Fruit fly (Drosophila melanogaster): ENCODE results near the gene Ir7e.

The Ir7e gene

dm6 chrX:7920081-7920688 lies 38.7 kb upstream of the Ir7e start, which contains the start of the genes hdm and Ykt6 (continued):
- TF ChIP-seq gfzf (GFP tag; optimal IDR thresholded peaks at IDR 0.05), result peak; percentile 35
- peak; percentile 80 for TF ChIP-seq pum (GFP tag; optimal IDR thresholded peaks at IDR 0.05)
- TF ChIP-seq corto (GFP tag; optimal IDR thresholded peaks at IDR 0.05), result peak; percentile 3
- no peak for TF ChIP-seq lov (optimal IDR thresholded peaks at IDR 0.05)
- TF ChIP-seq lov (GFP tag; IDR thresholded peaks at IDR 0.05), result peak; percentile 69; the same call in 1 of the 3 replicates
- TF ChIP-seq ken (GFP tag; IDR thresholded peaks at IDR 0.05), result peak; percentile 84
- peak; percentile 67; the same call in 2 of the 3 replicates for TF ChIP-seq CG2889 (GFP tag; IDR thresholded peaks at IDR 0.05)
- 0 out of 3 replicates have a peak, but pooled peaks have one; percentile 63 for TF ChIP-seq CG3726 (GFP tag; IDR thresholded peaks at IDR 0.05)
- TF ChIP-seq CG14710 (tag; optimal IDR thresholded peaks at IDR 0.05), result peak; percentile 82
- peak; percentile 82 for TF ChIP-seq ranshi (GFP tag; IDR thresholded peaks at IDR 0.05)
- peak; percentile 91 for TF ChIP-seq CG1603 (tag; optimal IDR thresholded peaks at IDR 0.05)
- peak; percentile 98 for TF ChIP-seq Ets65A (GFP tag)
- TF ChIP-seq klu (GFP tag; IDR thresholded peaks at IDR 0.05), result no peak
- no peak for TF ChIP-seq Jarid2 (GFP tag; optimal IDR thresholded peaks at IDR 0.05)
- peak in 1 of 2 experiments; percentile 37 for TF ChIP-seq eve (GFP tag; optimal IDR thresholded peaks at IDR 0.05)
- TF ChIP-seq zfh2 (GFP tag; optimal IDR thresholded peaks at IDR 0.05), result peak; percentile 83
- peak; percentile 64 for TF ChIP-seq schlank (tag; optimal IDR thresholded peaks at IDR 0.05)
- TF ChIP-seq Mad (GFP tag; optimal IDR thresholded peaks at IDR 0.05), result peak; percentile 74
- TF ChIP-seq Mes4 (GFP tag; optimal IDR thresholded peaks at IDR 0.05), result peak; percentile 61
- peak; percentile 44 for TF ChIP-seq CG30020 (tag; optimal IDR thresholded peaks at IDR 0.05)
- peak; percentile 82 for TF ChIP-seq CG15514 (GFP tag; optimal IDR thresholded peaks at IDR 0.05)
- TF ChIP-seq CG14050 (GFP tag; IDR thresholded peaks at IDR 0.05), result peak; percentile 75
- TF ChIP-seq Poxn (GFP tag; IDR thresholded peaks at IDR 0.05), result peak; percentile 10; the same call in 1 of the 2 replicates
- TF ChIP-seq Ssrp (tag; optimal IDR thresholded peaks at IDR 0.05), result peak; percentile 53
- no peak for TF ChIP-seq CG10565 (GFP tag; optimal IDR thresholded peaks at IDR 0.05)
- peak; percentile 78 for TF ChIP-seq CG17829 (tag; optimal IDR thresholded peaks at IDR 0.05)
- peak; percentile 83 for TF ChIP-seq tin (GFP tag; optimal IDR thresholded peaks at IDR 0.05)
- peak; percentile 46; the same call in 2 of the 3 replicates for TF ChIP-seq croc (GFP tag; conservative IDR thresholded peaks at IDR 0.05)
- peak; percentile 75 for TF ChIP-seq CG10209 (GFP tag; optimal IDR thresholded peaks at IDR 0.05)
- no peak for TF ChIP-seq CG15479 (GFP tag; optimal IDR thresholded peaks at IDR 0.05)
- peak; percentile 81 for TF ChIP-seq sens-2 (GFP tag; IDR thresholded peaks at IDR 0.05)
- peak; percentile 74 for TF ChIP-seq Dip3 (GFP tag; optimal IDR thresholded peaks at IDR 0.05)
- no peak for TF ChIP-seq Asciz (GFP tag; optimal IDR thresholded peaks at IDR 0.05)
- no peak for TF ChIP-seq hkb (optimal IDR thresholded peaks at IDR 0.05)
- TF ChIP-seq hkb (GFP tag; IDR thresholded peaks at IDR 0.05), result peak; percentile 87
- TF ChIP-seq ro (GFP tag; IDR thresholded peaks at IDR 0.05), result 0 out of 2 replicates have a peak, but pooled peaks have one; percentile 44
- TF ChIP-seq cg (GFP tag; optimal IDR thresholded peaks at IDR 0.05), result peak; percentile 82
- no peak for TF ChIP-seq bcd (GFP tag; optimal IDR thresholded peaks at IDR 0.05)
- TF ChIP-seq CG2678 (tag; optimal IDR thresholded peaks at IDR 0.05), result no peak
- peak; percentile 70 for TF ChIP-seq Spps (tag; optimal IDR thresholded peaks at IDR 0.05)
- TF ChIP-seq her (GFP tag; optimal IDR thresholded peaks at IDR 0.05), result peak; percentile 87
- TF ChIP-seq HmgD (GFP tag; optimal IDR thresholded peaks at IDR 0.05), result peak; percentile 70
- peak; percentile 63 for TF ChIP-seq CG9727 (GFP tag; optimal IDR thresholded peaks at IDR 0.05)
- TF ChIP-seq Lim3 (GFP tag; IDR thresholded peaks at IDR 0.05), result no peak
- peak; percentile 60 for TF ChIP-seq tup (GFP tag; optimal IDR thresholded peaks at IDR 0.05)
- TF ChIP-seq pita (GFP tag; optimal IDR thresholded peaks at IDR 0.05), result no peak
- TF ChIP-seq Neu2 (GFP tag; optimal IDR thresholded peaks at IDR 0.05; ENCODE audit: borderline replicate concordance), result peak; percentile 97
- peak; percentile 56 for TF ChIP-seq CG1233 (GFP tag; optimal IDR thresholded peaks at IDR 0.05)
- no peak for TF ChIP-seq Vsx1 (GFP tag; optimal IDR thresholded peaks at IDR 0.05)
- TF ChIP-seq aop (GFP tag; IDR thresholded peaks at IDR 0.05), result peak; percentile 43; the same call in 1 of the 2 replicates
